Fruit fly (Drosophila melanogaster) whole organism, embryonic: ENCODE measurements around the gene MED4.

ENCODE experiments used
- Asciz ChIP-seq: fragments of 200-800 bp; sonication (Bioruptor generic); optimal IDR thresholded peaks from 2 replicates; lab custom pipeline; 2017; ENCODE audit warnings: missing biosample characterization, mild to moderate bottlenecking, missing genetic modification characterization, missing genetic modification reagents
- BEAF-32 ChIP-seq: fragments of 200-800 bp; sonication (Bioruptor generic); optimal IDR thresholded peaks from 3 replicates; lab custom pipeline; 2017; ENCODE audit warnings: missing biosample characterization, missing genetic modification characterization, mild to moderate bottlenecking, moderate library complexity, missing genetic modification reagents
- CG10979 ChIP-seq: fragments of 200-800 bp; sonication (Bioruptor generic); optimal IDR thresholded peaks from 2 replicates; lab custom pipeline; 2018; ENCODE audit warnings: missing biosample characterization, mild to moderate bottlenecking, missing genetic modification characterization, moderate library complexity
- CG11504 ChIP-seq: fragments of 200-800 bp; sonication (Bioruptor generic); optimal IDR thresholded peaks from 3 replicates; lab custom pipeline; 2019; ENCODE audit warnings: missing biosample characterization, mild to moderate bottlenecking, missing genetic modification characterization, moderate library complexity
- CG12391 ChIP-seq: fragments of 200-800 bp; sonication (Bioruptor generic); optimal IDR thresholded peaks from 3 replicates; lab custom pipeline; 2018; ENCODE audit warnings: missing biosample characterization, mild to moderate bottlenecking, missing genetic modification characterization, moderate library complexity
- CG13894 ChIP-seq: fragments of 200-800 bp; sonication (Bioruptor generic); optimal IDR thresholded peaks from 3 replicates; lab custom pipeline; 2018; ENCODE audit warnings: missing biosample characterization, mild to moderate bottlenecking, missing genetic modification characterization, moderate library complexity
- CG15269 ChIP-seq: fragments of 200-800 bp; sonication (Bioruptor generic); optimal IDR thresholded peaks from 2 replicates; lab custom pipeline; 2018; ENCODE audit warnings: missing biosample characterization, mild to moderate bottlenecking, missing genetic modification characterization, moderate library complexity
- CG15479 ChIP-seq: fragments of 200-800 bp; sonication (Bioruptor generic); optimal IDR thresholded peaks from 3 replicates; lab custom pipeline; 2019; ENCODE audit warnings: missing biosample characterization, mild to moderate bottlenecking, missing genetic modification characterization, moderate library complexity
- CG17359 ChIP-seq: fragments of 200-800 bp; sonication (Bioruptor generic); optimal IDR thresholded peaks from 3 replicates; lab custom pipeline; 2018; ENCODE audit warnings: missing biosample characterization, mild to moderate bottlenecking, missing genetic modification characterization, moderate library complexity
- CG17385 ChIP-seq: fragments of 200-800 bp; sonication (Bioruptor generic); optimal IDR thresholded peaks from 3 replicates; lab custom pipeline; 2018; ENCODE audit warnings: missing biosample characterization, mild to moderate bottlenecking, missing genetic modification characterization
- CG17568 ChIP-seq: fragments of 200-800 bp; sonication (Bioruptor generic); optimal IDR thresholded peaks from 2 replicates; lab custom pipeline; 2018; ENCODE audit warnings: missing biosample characterization, mild to moderate bottlenecking, missing genetic modification characterization, moderate library complexity
- CG17829 ChIP-seq: fragments of 200-800 bp; optimal IDR thresholded peaks from 2 replicates; lab custom pipeline; 2019; ENCODE audit warnings: missing biosample characterization, mild to moderate bottlenecking, missing genetic modification characterization, moderate library complexity
- CG18011 ChIP-seq: fragments of 200-800 bp; sonication (Bioruptor generic); optimal IDR thresholded peaks from 2 replicates; lab custom pipeline; 2017; ENCODE audit warnings: missing biosample characterization, missing genetic modification characterization, mild to moderate bottlenecking, moderate library complexity, missing genotype
- CG2120 ChIP-seq: fragments of 200-800 bp; sonication (Bioruptor generic); optimal IDR thresholded peaks from 3 replicates; lab custom pipeline; 2016; ENCODE audit warnings: missing biosample characterization, missing genetic modification characterization
- CG30403 ChIP-seq: fragments of 200-800 bp; sonication (Bioruptor generic); optimal IDR thresholded peaks from 3 replicates; lab custom pipeline; 2016; ENCODE audit warnings: missing biosample characterization, missing genetic modification characterization
- CG31441 ChIP-seq: fragments of 200-800 bp; sonication (Bioruptor generic); IDR thresholded peaks from 2 replicates; pipeline ENCODE4 v1.3.6; 2022; ENCODE audit warnings: missing biosample characterization, missing genetic modification characterization
- CG3281 ChIP-seq: fragments of 200-800 bp; sonication (Bioruptor generic); optimal IDR thresholded peaks from 3 replicates; lab custom pipeline; 2017; ENCODE audit warnings: missing biosample characterization, mild to moderate bottlenecking, missing genetic modification characterization
- CG33213 ChIP-seq: fragments of 200-800 bp; sonication (Bioruptor generic); optimal IDR thresholded peaks from 3 replicates; lab custom pipeline; 2016; ENCODE audit warnings: missing biosample characterization, missing genetic modification characterization
- CG3726 ChIP-seq: fragments of 200-800 bp; sonication (Bioruptor generic); IDR thresholded peaks from 3 replicates; pipeline ENCODE4, ENCODE4 v1.3.6; 2022; ENCODE audit warnings: missing biosample characterization, missing genetic modification characterization
- CG4360 ChIP-seq: fragments of 200-800 bp; sonication (Bioruptor generic); IDR thresholded peaks from 2 replicates; pipeline ENCODE4 v1.3.6; 2022; ENCODE audit warnings: missing biosample characterization, missing genetic modification characterization
- CG6683 ChIP-seq: fragments of 200-800 bp; sonication (Bioruptor generic); optimal IDR thresholded peaks from 2 replicates; lab custom pipeline; 2017; ENCODE audit warnings: missing biosample characterization, mild to moderate bottlenecking, missing genetic modification characterization, missing genetic modification reagents
- CG6765 ChIP-seq: fragments of 200-800 bp; sonication (Bioruptor generic); optimal IDR thresholded peaks from 3 replicates; lab custom pipeline; 2017; ENCODE audit warnings: missing biosample characterization, mild to moderate bottlenecking, missing genetic modification characterization
- CG7839 ChIP-seq: fragments of 200-800 bp; sonication (Bioruptor generic); optimal IDR thresholded peaks from 3 replicates; lab custom pipeline; 2018; ENCODE audit warnings: missing biosample characterization, mild to moderate bottlenecking, missing genetic modification characterization, moderate library complexity
- CG8281 ChIP-seq: fragments of 200-800 bp; sonication (Bioruptor generic); optimal IDR thresholded peaks from 2 replicates; lab custom pipeline; 2018; ENCODE audit warnings: missing biosample characterization, mild to moderate bottlenecking, missing genetic modification characterization, moderate library complexity
- CG8924 ChIP-seq: fragments of 200-800 bp; optimal IDR thresholded peaks from 3 replicates; lab custom pipeline; 2019; ENCODE audit warnings: missing biosample characterization, mild to moderate bottlenecking, missing genetic modification characterization, moderate library complexity
- CHES-1-like ChIP-seq: fragments of 200-800 bp; sonication (Bioruptor generic); optimal IDR thresholded peaks from 2 replicates; lab custom pipeline; 2016; ENCODE audit warnings: missing biosample characterization, missing genetic modification characterization
- CrebB ChIP-seq: fragments of 200-800 bp; sonication (Bioruptor generic); optimal IDR thresholded peaks from 3 replicates; lab custom pipeline; 2018; ENCODE audit warnings: missing biosample characterization, mild to moderate bottlenecking, missing genetic modification characterization
- Dref ChIP-seq: fragments of 200-800 bp; sonication (Bioruptor generic); IDR thresholded peaks from 2 replicates; pipeline ENCODE4 v1.3.6; 2022; ENCODE audit warnings: missing biosample characterization, missing genetic modification characterization
- ERR ChIP-seq: fragments of 200-800 bp; sonication (Bioruptor generic); optimal IDR thresholded peaks from 2 replicates; lab custom pipeline; 2016; ENCODE audit warnings: missing biosample characterization, missing genetic modification characterization
- HLH3B ChIP-seq: fragments of 200-800 bp; sonication (Bioruptor generic); IDR thresholded peaks from 2 replicates; pipeline ENCODE4 v1.3.6; 2022; ENCODE audit warnings: missing biosample characterization, missing genetic modification characterization
- HLH4C ChIP-seq: fragments of 200-800 bp; sonication (Bioruptor generic); IDR thresholded peaks from 3 replicates; pipeline ENCODE4 v1.3.6; 2022; ENCODE audit warnings: missing biosample characterization, missing genetic modification characterization; ENCODE audit not compliant: partially characterized antibody
- Sox100B ChIP-seq: fragments of 200-800 bp; sonication (Bioruptor generic); optimal IDR thresholded peaks from 3 replicates; lab custom pipeline; 2018; ENCODE audit warnings: missing biosample characterization, mild to moderate bottlenecking, missing genetic modification characterization
- Ssrp ChIP-seq: fragments of 200-800 bp; sonication (Bioruptor generic); optimal IDR thresholded peaks from 2 replicates; lab custom pipeline; 2018; ENCODE audit warnings: missing biosample characterization, mild to moderate bottlenecking, missing genetic modification characterization, moderate library complexity
- Xrp1 ChIP-seq: fragments of 200-800 bp; sonication (Bioruptor generic); IDR thresholded peaks from 2 replicates; pipeline ENCODE4 v1.3.6; 2022; ENCODE audit warnings: missing biosample characterization, missing genetic modification characterization
- ab ChIP-seq: fragments of 200-800 bp; sonication (Bioruptor generic); optimal IDR thresholded peaks from 2 replicates; lab custom pipeline; 2016; ENCODE audit warnings: missing biosample characterization, missing genetic modification characterization
- amos ChIP-seq: fragments of 200-800 bp; sonication (Bioruptor generic); IDR thresholded peaks from 2 replicates; pipeline ENCODE4 v1.3.6; 2022; ENCODE audit warnings: missing biosample characterization, missing genetic modification characterization; ENCODE audit not compliant: partially characterized antibody
- br ChIP-seq: fragments of >200 bp; optimal IDR thresholded peaks from 2 replicates; lab custom pipeline; 2017
- cad ChIP-seq: fragments of >200 bp; optimal IDR thresholded peaks from 2 replicates; lab custom pipeline; 2017; ENCODE audit warnings: missing biosample characterization, missing genetic modification characterization
- caup ChIP-seq: fragments of 200-800 bp; sonication (Bioruptor generic); optimal IDR thresholded peaks from 3 replicates; lab custom pipeline; 2017; ENCODE audit warnings: missing biosample characterization, mild to moderate bottlenecking, missing genetic modification characterization, moderate library complexity; ENCODE audit not compliant: severe bottlenecking
- cwo ChIP-seq: fragments of 200-800 bp; sonication (Bioruptor generic); optimal IDR thresholded peaks from 3 replicates; lab custom pipeline; 2017; ENCODE audit warnings: missing biosample characterization, missing genetic modification characterization, mild to moderate bottlenecking, moderate library complexity, missing genetic modification reagents
- dmrt99B ChIP-seq: fragments of 200-800 bp; sonication (Bioruptor generic); optimal IDR thresholded peaks from 2 replicates; lab custom pipeline; 2018; ENCODE audit warnings: missing biosample characterization, mild to moderate bottlenecking, missing genetic modification characterization, moderate library complexity
- dysf ChIP-seq: fragments of 200-800 bp; sonication (Bioruptor generic); IDR thresholded peaks from 3 replicates; pipeline ENCODE4 v1.3.6; 2022; ENCODE audit warnings: missing biosample characterization, missing genetic modification characterization
- fd102C ChIP-seq: fragments of 200-800 bp; sonication (Bioruptor generic); optimal IDR thresholded peaks from 2 replicates; lab custom pipeline; 2018; ENCODE audit warnings: missing biosample characterization, mild to moderate bottlenecking, missing genetic modification characterization, moderate library complexity
- pan ChIP-seq, 4 experiments: fragments of >200 bp in 3 of 4; fragments of 200-800 bp in 1 of 4; sonication (Bioruptor generic) in 1 of 4; optimal IDR thresholded peaks in 3 of 4; IDR thresholded peaks in 1 of 4; 2 replicates each; pipeline versions ENCODE4 v1.3.6 to Lab custom; 2017 to 2022; ENCODE audit warnings: missing biosample characterization in 2 of 4, missing genetic modification characterization in 2 of 4, mixed read lengths in 1 of 4
- pho ChIP-seq: fragments of 200-800 bp; sonication (Bioruptor generic); optimal IDR thresholded peaks from 2 replicates; lab custom pipeline; 2016; ENCODE audit warnings: missing biosample characterization, missing genetic modification characterization
- sisA ChIP-seq: fragments of 200-800 bp; sonication (Bioruptor generic); IDR thresholded peaks from 2 replicates; pipeline ENCODE4 v1.3.6; 2022; ENCODE audit warnings: missing biosample characterization, missing genetic modification characterization
- slbo ChIP-seq: fragments of 200-800 bp; sonication (Bioruptor generic); IDR thresholded peaks from 2 replicates; pipeline ENCODE4 v1.3.6; 2022; ENCODE audit warnings: missing biosample characterization, missing genetic modification characterization
- sug ChIP-seq: fragments of 200-800 bp; optimal IDR thresholded peaks from 2 replicates; lab custom pipeline; 2019; ENCODE audit warnings: missing biosample characterization, mild to moderate bottlenecking, missing genetic modification characterization, moderate library complexity
- toy ChIP-seq: fragments of 200-800 bp; sonication (Bioruptor generic); IDR thresholded peaks from 2 replicates; pipeline ENCODE4 v1.3.6; 2022; ENCODE audit warnings: missing biosample characterization, missing genetic modification characterization
- wdn ChIP-seq: fragments of 200-800 bp; sonication (Bioruptor generic); IDR thresholded peaks from 2 replicates; pipeline ENCODE4 v1.3.6; 2022; ENCODE audit warnings: missing biosample characterization, missing genetic modification characterization

Gene MED4

dm6 chr3L:7262471-7262870, 12.1 kb upstream of the MED4 start (continued):
- TF ChIP-seq HLH3B (GFP tag; lab: Robert Waterston, UW), result 0 out of 2 replicates have a peak, but pooled peaks have one; percentile 7
- peak; percentile 57 for TF ChIP-seq CG3281 (GFP tag; lab: Kevin White, UChicago)
- TF ChIP-seq CG11504 (tag; lab: Kevin White, UChicago), result peak; percentile 74
- TF ChIP-seq pan (optimal IDR thresholded peaks at IDR 0.05; lab: Kevin White, UChicago), result no peak
- peak in 1 of 2 experiments; percentile 41 for TF ChIP-seq pan (GFP tag; optimal IDR thresholded peaks at IDR 0.05 in 1 of 2, IDR thresholded peaks at IDR 0.05 in 1 of 2)
- TF ChIP-seq CG17385, result no peak
- TF ChIP-seq pho, result no peak
- TF ChIP-seq HLH4C (GFP tag; lab: Robert Waterston, UW), result no peak
- peak; percentile 12 for TF ChIP-seq CG10979
- TF ChIP-seq CG6765 (GFP tag; lab: Kevin White, UChicago), result no peak
- no peak for TF ChIP-seq fd102C (GFP tag; lab: Kevin White, UChicago)
- no peak for TF ChIP-seq amos (GFP tag; lab: Robert Waterston, UW)
- no peak for TF ChIP-seq CG33213 (GFP tag; lab: Kevin White, UChicago)
- peak; percentile 72 for TF ChIP-seq CG31441 (GFP tag; lab: Robert Waterston, UW)
- TF ChIP-seq ERR (GFP tag; lab: Kevin White, UChicago), result no peak
- TF ChIP-seq br (lab: Kevin White, UChicago), result no peak
- TF ChIP-seq dmrt99B, result peak; percentile 74
- TF ChIP-seq BEAF-32, result no peak
- TF ChIP-seq Dref (GFP tag; lab: Robert Waterston, UW), result no peak
- no peak for TF ChIP-seq cad (GFP tag; lab: Kevin White, UChicago)
- no peak for TF ChIP-seq CG15479
- no peak for TF ChIP-seq toy (GFP tag; lab: Robert Waterston, UW)
- TF ChIP-seq CG17829 (tag; lab: Kevin White, UChicago), result peak; percentile 42
- no peak for TF ChIP-seq Ssrp (tag; lab: Kevin White, UChicago)
- TF ChIP-seq dysf (GFP tag; lab: Robert Waterston, UW), result peak; percentile 51; the same call in 2 of the 3 replicates
- TF ChIP-seq caup, result peak; percentile 4
- TF ChIP-seq CG12391 (tag; lab: Kevin White, UChicago), result no peak
- TF ChIP-seq CG3726, result no peak
- TF ChIP-seq CG2120, result no peak
- no peak for TF ChIP-seq CG4360 (GFP tag; lab: Robert Waterston, UW)
- TF ChIP-seq CrebB (tag; lab: Kevin White, UChicago), result no peak
- TF ChIP-seq cwo (GFP tag; lab: Kevin White, UChicago), result peak; percentile 46
- no peak for TF ChIP-seq ab (GFP tag; lab: Kevin White, UChicago)
- peak; percentile 59 for TF ChIP-seq CG7839 (tag; lab: Kevin White, UChicago)
- peak; percentile 31 for TF ChIP-seq CG30403
- no peak for TF ChIP-seq sug (tag; lab: Kevin White, UChicago)
- peak; percentile 45 for TF ChIP-seq Sox100B (GFP tag; lab: Kevin White, UChicago)
- TF ChIP-seq Asciz (GFP tag; lab: Kevin White, UChicago), result peak; percentile 40
- no peak for TF ChIP-seq CHES-1-like (GFP tag; lab: Kevin White, UChicago)
- peak; percentile 23; the same call in 1 of the 2 replicates for TF ChIP-seq slbo (GFP tag; lab: Robert Waterston, UW)
- TF ChIP-seq CG6683 (GFP tag; lab: Kevin White, UChicago), result no peak
- TF ChIP-seq CG8281 (tag; lab: Kevin White, UChicago), result no peak
- TF ChIP-seq CG15269 (tag; lab: Kevin White, UChicago), result peak; percentile 18
- no peak for TF ChIP-seq CG8924 (tag; lab: Kevin White, UChicago)
- peak; percentile 56 for TF ChIP-seq CG17359 (tag; lab: Kevin White, UChicago)
- peak; percentile 7; the same call in 1 of the 2 replicates for TF ChIP-seq Xrp1
- TF ChIP-seq CG18011 (GFP tag; lab: Kevin White, UChicago), result no peak
- TF ChIP-seq CG13894 (tag; lab: Kevin White, UChicago), result no peak
- TF ChIP-seq sisA (GFP tag; lab: Robert Waterston, UW), result no peak
- no peak for TF ChIP-seq CG17568 (GFP tag; lab: Kevin White, UChicago)
- TF ChIP-seq wdn (GFP tag; lab: Robert Waterston, UW), result no peak
